Fruit fly (Drosophila melanogaster): ENCODE results near the gene CG14556.

CG14556 gene

dm6 chr3R:26130586-26130985 is 4.1 kb downstream of the CG14556 start (continued):
- TF ChIP-seq salm (tag; optimal IDR thresholded peaks at IDR 0.05) (no peak), CG10565 (GFP tag; optimal IDR thresholded peaks at IDR 0.05) (no peak), CG7556 (GFP tag; optimal IDR thresholded peaks at IDR 0.05) (peak; percentile 2), z (GFP tag; IDR thresholded peaks at IDR 0.05) (0 out of 3 replicates have a peak, but pooled peaks have one; percentile 27), CG12071 (GFP tag; optimal IDR thresholded peaks at IDR 0.05) (peak; percentile 63), repo (GFP tag; optimal IDR thresholded peaks at IDR 0.05) (peak; percentile 24), dysf (GFP tag; IDR thresholded peaks at IDR 0.05) (0 out of 3 replicates have a peak, but pooled peaks have one; percentile 20), Hr3 (GFP tag; optimal IDR thresholded peaks at IDR 0.05) (no peak), CG31365 (tag; optimal IDR thresholded peaks at IDR 0.05) (peak; percentile 12), CG33213 (GFP tag; optimal IDR thresholded peaks at IDR 0.05) (peak; percentile 70), Side (GFP tag; optimal IDR thresholded peaks at IDR 0.05) (peak; percentile 19), nmo (GFP tag; optimal IDR thresholded peaks at IDR 0.05) (peak; percentile 8), CG11504 (tag; optimal IDR thresholded peaks at IDR 0.05) (peak; percentile 66), Ets97D (GFP tag; optimal IDR thresholded peaks at IDR 0.05) (peak; percentile 6), CG4820 (GFP tag; optimal IDR thresholded peaks at IDR 0.05) (peak; percentile 13), CG12104 (GFP tag; optimal IDR thresholded peaks at IDR 0.05) (peak; percentile 1), CG8944 (GFP tag; optimal IDR thresholded peaks at IDR 0.05) (peak; percentile 34), HLHmδ (GFP tag; optimal IDR thresholded peaks at IDR 0.05) (peak; percentile 69), CG3995 (GFP tag; optimal IDR thresholded peaks at IDR 0.05) (no peak), disco-r (GFP tag; optimal IDR thresholded peaks at IDR 0.05) (no peak), Sox102F (GFP tag; optimal IDR thresholded peaks at IDR 0.05) (peak; percentile 46), hkb (optimal IDR thresholded peaks at IDR 0.05) (no peak), hkb (GFP tag; IDR thresholded peaks at IDR 0.05) (peak; percentile 52; the same call in 1 of the 2 replicates), Ets65A (GFP tag) (peak; percentile 90), CG8388 (GFP tag; optimal IDR thresholded peaks at IDR 0.05) (no peak), ci (GFP tag; IDR thresholded peaks at IDR 0.05) (peak; percentile 68), mirr (GFP tag; optimal IDR thresholded peaks at IDR 0.05) (peak; percentile 46), gro (GFP tag; optimal IDR thresholded peaks at IDR 0.05) (no peak), Hr39 (optimal IDR thresholded peaks at IDR 0.05) (no peak), CG17328 (GFP tag; IDR thresholded peaks at IDR 0.05) (peak; percentile 45; the same call in 1 of the 2 replicates), CG10209 (GFP tag; optimal IDR thresholded peaks at IDR 0.05) (peak; percentile 26), CG10366 (GFP tag; IDR thresholded peaks at IDR 0.05) (peak; percentile 16; the same call in 1 of the 2 replicates), dmrt99B (tag; optimal IDR thresholded peaks at IDR 0.05) (peak; percentile 64), CG17359 (tag; optimal IDR thresholded peaks at IDR 0.05) (peak; percentile 48), lov (optimal IDR thresholded peaks at IDR 0.05) (no peak), lov (GFP tag; IDR thresholded peaks at IDR 0.05) (peak; percentile 41; the same call in 1 of the 3 replicates), Trl (optimal IDR thresholded peaks at IDR 0.05) (no peak), Trl (GFP tag; optimal IDR thresholded peaks at IDR 0.05) (peak; percentile 32), zfh1 (GFP tag; IDR thresholded peaks at IDR 0.05) (peak; percentile 56; the same call in 2 of the 3 replicates)

DNA sequence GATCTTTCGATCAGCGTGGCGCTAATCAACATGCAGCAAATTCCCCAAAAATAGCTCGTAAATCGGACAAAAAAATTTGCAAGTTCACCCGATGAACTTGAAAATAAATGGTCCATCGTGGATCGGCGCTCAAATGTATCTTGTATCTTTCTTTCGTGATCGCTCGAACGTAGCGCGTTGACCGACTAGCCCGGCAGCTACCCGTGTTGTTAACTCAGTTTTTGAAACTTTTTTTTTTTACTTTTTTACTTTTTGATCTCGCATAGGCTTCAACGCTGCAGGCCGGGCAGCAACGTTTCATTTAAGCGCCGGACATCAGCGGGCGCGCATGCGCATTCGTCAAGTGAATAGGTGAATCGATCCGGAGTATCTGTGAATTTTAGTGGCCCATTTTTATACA is 6.4 kb downstream of the CG14556 start, which contains the start of gene CG6142:
TSS of gene CG6142 (plus strand) at position 301 of the 400 bp plus-strand sequence.
- TF ChIP-seq CG2199 (GFP tag; IDR thresholded peaks at IDR 0.05) (no peak), CG3726 (GFP tag; IDR thresholded peaks at IDR 0.05) (peak; percentile 6; the same call in 1 of the 3 replicates), Eip74EF (GFP tag; optimal IDR thresholded peaks at IDR 0.05) (peak in 1 of 2 experiments; percentile 9), chinmo (GFP tag; IDR thresholded peaks at IDR 0.05; ENCODE audit: partially characterized antibody) (0 out of 4 replicates have a peak, but pooled peaks have one; percentile 28), CG34422 (GFP tag; IDR thresholded peaks at IDR 0.05) (0 out of 3 replicates have a peak, but pooled peaks have one; percentile 21), CG5245 (GFP tag; optimal IDR thresholded peaks at IDR 0.05) (no peak), gce (GFP tag; IDR thresholded peaks at IDR 0.05) (0 out of 3 replicates have a peak, but pooled peaks have one; percentile 20)

All from whole organism, embryonic.